Worm (Caenorhabditis elegans): ENCODE results near the gene F49C12.15.

- no peak for TF ChIP-seq flt-1 (GFP tag; IDR thresholded peaks at IDR 0.05)
- no peak for TF ChIP-seq tab-1 (GFP tag; IDR thresholded peaks at IDR 0.05)
- TF ChIP-seq ref-1 (GFP tag; conservative IDR thresholded peaks at IDR 0.05) = no peak
- no peak for TF ChIP-seq ztf-29 (GFP tag; IDR thresholded peaks at IDR 0.05)
- no peak for TF ChIP-seq T22C8.4 (GFP tag; IDR thresholded peaks at IDR 0.05)
- TF ChIP-seq med-1 (GFP tag; optimal IDR thresholded peaks at IDR 0.05; ENCODE audit: insufficient read depth) = no peak
- TF ChIP-seq cog-1 (tag; optimal IDR thresholded peaks at IDR 0.05) = no peak
- no peak for TF ChIP-seq ztf-23 (GFP tag; IDR thresholded peaks at IDR 0.05)
- TF ChIP-seq klf-2 (GFP tag; conservative IDR thresholded peaks at IDR 0.05) = no peak
Observed at ce11 chrIV:9374529-9374928, 50.3 kb downstream of the F49C12.15 start, which contains the start of gene C10C5.3.
